Worm (Caenorhabditis elegans) whole organism, L2 larva: Measurements from ENCODE around the gene C05E11.7.

Experiments
- nhr-21 ChIP-seq: fragments of 150-350 bp; optimal IDR thresholded peaks from 2 replicates; lab custom pipeline; 2014; ENCODE audit warnings: missing biosample characterization, missing genetic modification characterization
- nhr-6 ChIP-seq: fragments of 150-350 bp; optimal IDR thresholded peaks from 2 replicates; lab custom pipeline; 2014; ENCODE audit warnings: missing biosample characterization, missing genetic modification characterization

- TF ChIP-seq nhr-6 (no peak), nhr-21 (tag; lab: Kevin White, UChicago) (no peak)
Observed at ce11 chrX:4588462-4588861, 3.0 kb upstream of the C05E11.7 start, which contains the start of gene lnp-1.
